Fruit fly (Drosophila melanogaster) S2 (cell line): ENCODE results near the gene CG10232.

Experiments
- CG8478 ChIP-seq: fragments of >200 bp; optimal IDR thresholded peaks from 2 replicates; lab custom pipeline; 2018
- CTCF ChIP-seq, 2 experiments: fragments of >200 bp; optimal IDR thresholded peaks; 2 replicates each; lab custom pipeline; 2018

dm6 chr3R:23725711-23726349 is 4.4 kb upstream of the CG10232 start:
- TF ChIP-seq CG8478 (lab: Kevin White, UChicago) (no peak), CTCF (optimal IDR thresholded peaks at IDR 0.05; lab: Kevin White, UChicago) (no peak)
